Worm (Caenorhabditis elegans) whole organism, late embryonic: ENCODE results near the gene C07C7.1.
A peak's percentile ranks its signal among the peaks of the same experiment; 100 is the strongest.

Experiments used
- C08G9.2 ChIP-seq: sonication (generic microtip); optimal IDR thresholded peaks from 2 replicates; lab custom pipeline; 2016; ENCODE audit warnings: mild to moderate bottlenecking, missing genetic modification characterization, moderate library complexity, missing compliant biosample characterization
- F13H6.1 ChIP-seq: sonication (generic microtip); optimal IDR thresholded peaks from 2 replicates; lab custom pipeline; 2016; ENCODE audit warnings: missing genetic modification characterization, missing compliant biosample characterization
- K02D7.2 ChIP-seq: sonication (generic microtip); optimal IDR thresholded peaks from 2 replicates; lab custom pipeline; 2017; ENCODE audit warnings: mild to moderate bottlenecking, missing genetic modification characterization, missing compliant biosample characterization
- Y22D7AL.16 ChIP-seq: sonication (generic microtip); optimal IDR thresholded peaks from 2 replicates; lab custom pipeline; 2016; ENCODE audit warnings: missing genetic modification characterization, missing compliant biosample characterization
- ahr-1 ChIP-seq: sonication (generic microtip); optimal IDR thresholded peaks from 2 replicates; lab custom pipeline; 2016; ENCODE audit warnings: missing genetic modification characterization, missing compliant biosample characterization
- ama-1 ChIP-seq: fragments of 150-350 bp; optimal IDR thresholded peaks from 2 replicates; lab custom pipeline; 2014
- ceh-14 ChIP-seq: sonication (generic microtip); optimal IDR thresholded peaks from 2 replicates; lab custom pipeline; 2016; ENCODE audit warnings: missing genotype, missing genetic modification characterization, missing compliant biosample characterization
- ceh-18 ChIP-seq: sonication (generic microtip); optimal IDR thresholded peaks from 2 replicates; lab custom pipeline; 2016; ENCODE audit warnings: missing genetic modification characterization, missing compliant biosample characterization
- ceh-19 ChIP-seq: fragments of 200-800 bp; sonication (Bioruptor generic); optimal IDR thresholded peaks from 2 replicates; lab custom pipeline; 2018; ENCODE audit warnings: mild to moderate bottlenecking, missing genetic modification characterization, missing compliant biosample characterization
- ceh-2 ChIP-seq: sonication (generic microtip); optimal IDR thresholded peaks from 2 replicates; lab custom pipeline; 2016; ENCODE audit warnings: missing genotype, missing genetic modification characterization, missing compliant biosample characterization
- ceh-24 ChIP-seq: sonication (generic microtip); optimal IDR thresholded peaks from 2 replicates; lab custom pipeline; 2016; ENCODE audit warnings: mild to moderate bottlenecking, missing genetic modification characterization, missing compliant biosample characterization
- ceh-30 ChIP-seq: fragments of 150-350 bp; optimal IDR thresholded peaks from 2 replicates; lab custom pipeline; 2014; ENCODE audit warnings: missing biosample characterization, missing genetic modification characterization
- ceh-31 ChIP-seq: sonication (generic microtip); optimal IDR thresholded peaks from 2 replicates; lab custom pipeline; 2016; ENCODE audit warnings: missing genetic modification characterization, missing compliant biosample characterization
- ceh-34 ChIP-seq: sonication (generic microtip); optimal IDR thresholded peaks from 2 replicates; lab custom pipeline; 2016; ENCODE audit warnings: mild to moderate bottlenecking, missing genetic modification characterization, missing compliant biosample characterization
- ceh-45 ChIP-seq: fragments of 200-800 bp; sonication (Bioruptor generic); IDR thresholded peaks from 2 replicates; pipeline ENCODE4 v1.3.6; 2022; ENCODE audit warnings: missing genetic modification reagents, missing genetic modification characterization, missing compliant biosample characterization
- ceh-48 ChIP-seq: sonication (generic microtip); optimal IDR thresholded peaks from 2 replicates; lab custom pipeline; 2016; ENCODE audit warnings: missing genetic modification characterization, inconsistent platforms, missing compliant biosample characterization
- ceh-6 ChIP-seq: fragments of 200-800 bp; sonication (Bioruptor generic); optimal IDR thresholded peaks from 2 replicates; lab custom pipeline; 2018; ENCODE audit warnings: mild to moderate bottlenecking, missing genetic modification characterization, missing compliant biosample characterization
- ceh-9 ChIP-seq: sonication (generic microtip); optimal IDR thresholded peaks from 2 replicates; lab custom pipeline; 2016; ENCODE audit warnings: mild to moderate bottlenecking, missing genetic modification characterization, inconsistent platforms, missing compliant biosample characterization
- che-1 ChIP-seq: sonication (generic microtip); optimal IDR thresholded peaks from 2 replicates; lab custom pipeline; 2016; ENCODE audit warnings: mild to moderate bottlenecking, missing genetic modification characterization, missing compliant biosample characterization
- dmd-4 ChIP-seq: sonication (generic microtip); optimal IDR thresholded peaks from 2 replicates; lab custom pipeline; 2016; ENCODE audit warnings: borderline replicate concordance, missing genetic modification characterization, missing compliant biosample characterization
- elt-2 ChIP-seq: sonication (generic microtip); optimal IDR thresholded peaks from 2 replicates; lab custom pipeline; 2016; ENCODE audit warnings: missing genetic modification reagents, missing genetic modification characterization, missing compliant biosample characterization
- ets-4 ChIP-seq: sonication (generic microtip); optimal IDR thresholded peaks from 2 replicates; lab custom pipeline; 2016; ENCODE audit warnings: missing genetic modification characterization, missing compliant biosample characterization
- eyg-1 ChIP-seq: sonication (generic microtip); optimal IDR thresholded peaks from 2 replicates; lab custom pipeline; 2016; ENCODE audit warnings: missing genotype, missing genetic modification characterization, missing compliant biosample characterization
- fax-1 ChIP-seq: sonication (generic microtip); optimal IDR thresholded peaks from 2 replicates; lab custom pipeline; 2016; ENCODE audit warnings: missing genotype, missing genetic modification characterization, missing compliant biosample characterization
- fkh-10 ChIP-seq: fragments of 150-350 bp; optimal IDR thresholded peaks from 2 replicates; lab custom pipeline; 2014; ENCODE audit warnings: missing biosample characterization, missing genetic modification reagents, missing genetic modification characterization
- fkh-6 ChIP-seq: sonication (generic microtip); optimal IDR thresholded peaks from 2 replicates; lab custom pipeline; 2016; ENCODE audit warnings: missing genetic modification characterization, missing compliant biosample characterization
- gmeb-2 ChIP-seq: sonication (generic microtip); optimal IDR thresholded peaks from 2 replicates; lab custom pipeline; 2016; ENCODE audit warnings: missing genetic modification characterization, inconsistent platforms, missing compliant biosample characterization
- hlh-13 ChIP-seq: fragments of 200-800 bp; sonication (Bioruptor generic); optimal IDR thresholded peaks from 2 replicates; lab custom pipeline; 2018; ENCODE audit warnings: mild to moderate bottlenecking, missing genetic modification characterization, missing compliant biosample characterization
- hlh-30 ChIP-seq: sonication (generic microtip); optimal IDR thresholded peaks from 2 replicates; lab custom pipeline; 2017; ENCODE audit warnings: antibody characterized with exemption, missing genetic modification characterization, missing compliant biosample characterization; ENCODE audit not compliant: insufficient read depth
- hlh-6 ChIP-seq: sonication (generic microtip); optimal IDR thresholded peaks from 2 replicates; lab custom pipeline; 2016; ENCODE audit warnings: missing genotype, missing genetic modification characterization, missing compliant biosample characterization
- lim-6 ChIP-seq: sonication (generic microtip); optimal IDR thresholded peaks from 2 replicates; lab custom pipeline; 2016; ENCODE audit warnings: missing genetic modification characterization, missing compliant biosample characterization
- nfya-1 ChIP-seq: sonication (generic microtip); optimal IDR thresholded peaks from 2 replicates; lab custom pipeline; 2017; ENCODE audit warnings: missing genetic modification characterization, mild to moderate bottlenecking, missing compliant biosample characterization, antibody characterized with exemption, moderate library complexity
- nhr-232 ChIP-seq: sonication (generic microtip); optimal IDR thresholded peaks from 2 replicates; lab custom pipeline; 2016; ENCODE audit warnings: missing genetic modification characterization, missing compliant biosample characterization
- pag-3 ChIP-seq: sonication (generic microtip); optimal IDR thresholded peaks from 2 replicates; lab custom pipeline; 2016; ENCODE audit warnings: missing compliant biosample characterization, missing genetic modification characterization, borderline replicate concordance
- pha-2 ChIP-seq: sonication (generic microtip); optimal IDR thresholded peaks from 2 replicates; lab custom pipeline; 2017; ENCODE audit warnings: mild to moderate bottlenecking, missing genetic modification characterization, missing compliant biosample characterization
- pha-4 ChIP-seq: fragments of 150-350 bp; optimal IDR thresholded peaks from 2 replicates; lab custom pipeline; 2018; ENCODE audit warnings: missing biosample characterization, missing genetic modification reagents, missing genetic modification characterization
- pros-1 ChIP-seq: fragments of 150-350 bp; optimal IDR thresholded peaks from 2 replicates; lab custom pipeline; 2014; ENCODE audit warnings: missing biosample characterization, missing genetic modification reagents, missing genetic modification characterization
- sdc-2 ChIP-seq: sonication (generic microtip); optimal IDR thresholded peaks from 2 replicates; lab custom pipeline; 2016; ENCODE audit warnings: missing genotype, missing genetic modification characterization, missing compliant biosample characterization
- sox-4 ChIP-seq: sonication (generic microtip); optimal IDR thresholded peaks from 2 replicates; lab custom pipeline; 2017; ENCODE audit warnings: mild to moderate bottlenecking, missing genetic modification characterization, inconsistent platforms, missing compliant biosample characterization
- tbx-2 ChIP-seq: sonication (generic microtip); optimal IDR thresholded peaks from 2 replicates; lab custom pipeline; 2016; ENCODE audit warnings: missing genetic modification characterization, missing compliant biosample characterization
- tbx-7 ChIP-seq: sonication (generic microtip); optimal IDR thresholded peaks from 2 replicates; lab custom pipeline; 2016; ENCODE audit warnings: missing genotype, missing genetic modification characterization, missing compliant biosample characterization
- ttx-3 ChIP-seq: sonication (generic microtip); optimal IDR thresholded peaks from 2 replicates; lab custom pipeline; 2016; ENCODE audit warnings: missing genetic modification reagents, missing genetic modification characterization, missing compliant biosample characterization
- unc-3 ChIP-seq, 2 experiments: fragments of 200-800 bp in 1 of 2; sonication (Bioruptor generic) in 1 of 2; sonication (generic microtip) in 1 of 2; conservative IDR thresholded peaks in 1 of 2; optimal IDR thresholded peaks in 1 of 2; 2 replicates each; pipeline versions ENCODE4 v1.3.6 to Lab custom; 2016 to 2022; ENCODE audit warnings: missing compliant biosample characterization in 2 of 2, missing genetic modification characterization in 2 of 2, missing genetic modification reagents in 1 of 2
- unc-42 ChIP-seq: sonication (generic microtip); optimal IDR thresholded peaks from 2 replicates; lab custom pipeline; 2016; ENCODE audit warnings: missing genotype, missing genetic modification characterization, missing compliant biosample characterization
- unc-86 ChIP-seq: sonication (generic microtip); optimal IDR thresholded peaks from 2 replicates; lab custom pipeline; 2016; ENCODE audit warnings: missing genetic modification characterization, missing compliant biosample characterization
- zip-5 ChIP-seq: sonication (generic microtip); optimal IDR thresholded peaks from 2 replicates; lab custom pipeline; 2016; ENCODE audit warnings: missing genetic modification characterization, missing compliant biosample characterization
- ztf-16 ChIP-seq: sonication (generic microtip); optimal IDR thresholded peaks from 2 replicates; lab custom pipeline; 2017; ENCODE audit warnings: missing genetic modification characterization, missing compliant biosample characterization

Gene C07C7.1

ce11 chrIV:9191183-9191582, 6.5 kb downstream of the C07C7.1 start (continued):
- TF ChIP-seq ceh-6 (GFP tag; lab: Kevin White, UChicago) = peak; percentile 96
- peak; percentile 75 for TF ChIP-seq ceh-30 (tag; lab: Kevin White, UChicago)
- no peak for TF ChIP-seq fkh-10
- peak; percentile 95 for TF ChIP-seq hlh-6
- TF ChIP-seq nhr-232 (tag; lab: Kevin White, UChicago) = peak; percentile 90
- peak; percentile 93 for TF ChIP-seq gmeb-2
- peak; percentile 56 for TF ChIP-seq pag-3 (tag; lab: Kevin White, UChicago)
- TF ChIP-seq ceh-18 (tag; lab: Kevin White, UChicago) = peak; percentile 80
- peak; percentile 53 for TF ChIP-seq hlh-30 (tag; lab: Kevin White, UChicago)
- peak; percentile 94 for TF ChIP-seq ceh-34 (tag; lab: Kevin White, UChicago)
- TF ChIP-seq nfya-1 (tag; lab: Kevin White, UChicago) = peak; percentile 61
- peak; percentile 66 for TF ChIP-seq ceh-9 (tag; lab: Kevin White, UChicago)
- TF ChIP-seq ceh-19 (GFP tag; lab: Kevin White, UChicago) = peak; percentile 93
- TF ChIP-seq unc-42 = peak; percentile 48
- TF ChIP-seq sox-4 (tag; lab: Kevin White, UChicago) = peak; percentile 92
- no peak for TF ChIP-seq ama-1 (lab: Kevin White, UChicago)
- TF ChIP-seq tbx-2 (tag; lab: Kevin White, UChicago) = peak; percentile 91
- TF ChIP-seq dmd-4 (tag; lab: Kevin White, UChicago) = peak; percentile 84
- peak; percentile 77 for TF ChIP-seq unc-3 (GFP tag; conservative IDR thresholded peaks at IDR 0.05; lab: Robert Waterston, UW)
- TF ChIP-seq unc-3 (tag; optimal IDR thresholded peaks at IDR 0.05; lab: Kevin White, UChicago) = peak; percentile 89
- TF ChIP-seq Y22D7AL.16 (tag; lab: Kevin White, UChicago) = peak; percentile 90
- TF ChIP-seq ceh-14 = peak; percentile 78
- peak; percentile 60 for TF ChIP-seq tbx-7 (tag; lab: Kevin White, UChicago)
- TF ChIP-seq lim-6 (tag; lab: Kevin White, UChicago) = peak; percentile 13
- peak; percentile 36 for TF ChIP-seq ets-4 (tag; lab: Kevin White, UChicago)
- peak; percentile 92 for TF ChIP-seq eyg-1 (tag; lab: Kevin White, UChicago)
- TF ChIP-seq sdc-2 (tag; lab: Kevin White, UChicago) = peak; percentile 81
- TF ChIP-seq ceh-24 = peak; percentile 65
- TF ChIP-seq che-1 = peak; percentile 94
- peak; percentile 91 for TF ChIP-seq pha-2 (tag; lab: Kevin White, UChicago)
- peak; percentile 85 for TF ChIP-seq F13H6.1
- TF ChIP-seq ceh-31 (tag; lab: Kevin White, UChicago) = peak; percentile 87
- TF ChIP-seq pros-1 (tag; lab: Kevin White, UChicago) = no peak
- peak; percentile 92 for TF ChIP-seq hlh-13 (GFP tag; lab: Kevin White, UChicago)
- TF ChIP-seq ceh-45 (GFP tag; lab: Robert Waterston, UW) = peak; percentile 88
- TF ChIP-seq ztf-16 (tag; lab: Kevin White, UChicago) = peak; percentile 94
- TF ChIP-seq unc-86 (tag; lab: Kevin White, UChicago) = peak; percentile 89
- peak; percentile 77 for TF ChIP-seq zip-5 (tag; lab: Kevin White, UChicago)
- TF ChIP-seq elt-2 (tag; lab: Kevin White, UChicago) = peak; percentile 96
- peak; percentile 91 for TF ChIP-seq fkh-6
- TF ChIP-seq C08G9.2 (tag; lab: Kevin White, UChicago) = peak; percentile 85
- peak; percentile 94 for TF ChIP-seq ttx-3 (tag; lab: Kevin White, UChicago)
- peak; percentile 85 for TF ChIP-seq fax-1 (tag; lab: Kevin White, UChicago)
- TF ChIP-seq pha-4 (tag; lab: Kevin White, UChicago) = no peak
- peak; percentile 85 for TF ChIP-seq K02D7.2 (tag; lab: Kevin White, UChicago)
- peak; percentile 84 for TF ChIP-seq ceh-48
- peak; percentile 72 for TF ChIP-seq ahr-1 (tag; lab: Kevin White, UChicago)
- TF ChIP-seq ceh-2 (tag; lab: Kevin White, UChicago) = peak; percentile 84
